Worm (Caenorhabditis elegans) whole organism, young adult: Measurements from ENCODE around the gene F12A10.1.

Experiments used
- B0261.1 ChIP-seq: sonication (generic microtip); optimal IDR thresholded peaks from 2 replicates; lab custom pipeline; 2016; ENCODE audit warnings: mild to moderate bottlenecking, missing genetic modification characterization, moderate library complexity, missing compliant biosample characterization
- B0336.3 ChIP-seq: fragments of 200-800 bp; sonication (Bioruptor generic); IDR thresholded peaks from 2 replicates; pipeline ENCODE4 v1.3.6; 2022; ENCODE audit warnings: missing genetic modification characterization, missing compliant biosample characterization
- C17E4.6 ChIP-seq: fragments of 200-800 bp; sonication (Bioruptor generic); IDR thresholded peaks from 2 replicates; pipeline ENCODE4 v1.3.6; 2022; ENCODE audit warnings: missing genetic modification reagents, missing genetic modification characterization, missing compliant biosample characterization
- D2030.7 ChIP-seq: fragments of 200-800 bp; sonication (Bioruptor generic); IDR thresholded peaks from 2 replicates; pipeline ENCODE4 v1.3.6; 2022; ENCODE audit warnings: missing genetic modification reagents, missing genetic modification characterization, missing compliant biosample characterization
- F22D6.2 ChIP-seq: sonication (generic microtip); optimal IDR thresholded peaks from 2 replicates; lab custom pipeline; 2016; ENCODE audit warnings: mild to moderate bottlenecking, missing genetic modification characterization, missing compliant biosample characterization
- F33H1.4 ChIP-seq: fragments of 200-800 bp; sonication (Bioruptor generic); IDR thresholded peaks from 2 replicates; pipeline ENCODE4 v1.3.6; 2022; ENCODE audit warnings: missing genetic modification reagents, missing genetic modification characterization, missing compliant biosample characterization
- F49E8.2 ChIP-seq: sonication (generic microtip); optimal IDR thresholded peaks from 3 replicates; lab custom pipeline; 2017; ENCODE audit warnings: missing genetic modification characterization, mild to moderate bottlenecking, missing compliant biosample characterization, antibody characterized with exemption, moderate library complexity; ENCODE audit not compliant: insufficient read depth
- F52B5.7 ChIP-seq: sonication (generic microtip); optimal IDR thresholded peaks from 2 replicates; lab custom pipeline; 2016; ENCODE audit warnings: mild to moderate bottlenecking, missing genetic modification characterization, missing compliant biosample characterization
- F55B11.4 ChIP-seq: sonication (generic microtip); optimal IDR thresholded peaks from 2 replicates; lab custom pipeline; 2016; ENCODE audit warnings: missing compliant biosample characterization, missing genetic modification characterization, borderline replicate concordance; ENCODE audit not compliant: insufficient read depth
- T07F8.4 ChIP-seq: sonication (generic microtip); optimal IDR thresholded peaks from 2 replicates; lab custom pipeline; 2016; ENCODE audit warnings: mild to moderate bottlenecking, missing genetic modification characterization, moderate library complexity, missing compliant biosample characterization
- T26A5.8 ChIP-seq: sonication (generic microtip); optimal IDR thresholded peaks from 2 replicates; lab custom pipeline; 2016; ENCODE audit warnings: missing genetic modification characterization, missing compliant biosample characterization
- Y53F4B.3 ChIP-seq: fragments of 200-800 bp; sonication (Bioruptor generic); IDR thresholded peaks from 2 replicates; pipeline ENCODE4 v1.3.6; 2022; ENCODE audit warnings: missing genetic modification reagents, missing genetic modification characterization, missing compliant biosample characterization
- Y56A3A.18 ChIP-seq: fragments of 200-800 bp; sonication (Bioruptor generic); IDR thresholded peaks from 2 replicates; pipeline ENCODE4 v1.3.6; 2022; ENCODE audit warnings: missing genetic modification reagents, missing genetic modification characterization, missing compliant biosample characterization
- akir-1 ChIP-seq: fragments of 200-800 bp; sonication (Bioruptor generic); optimal IDR thresholded peaks from 2 replicates; lab custom pipeline; 2018; ENCODE audit warnings: mild to moderate bottlenecking, missing genetic modification characterization, moderate library complexity, missing compliant biosample characterization
- atf-7 ChIP-seq: sonication (generic microtip); optimal IDR thresholded peaks from 2 replicates; lab custom pipeline; 2017; ENCODE audit warnings: mild to moderate bottlenecking, missing genetic modification characterization, missing compliant biosample characterization
- attf-3 ChIP-seq: fragments of 200-800 bp; sonication (Bioruptor generic); conservative IDR thresholded peaks from 2 replicates; pipeline ENCODE4 v1.3.6; 2022; ENCODE audit warnings: missing genetic modification reagents, missing genetic modification characterization, missing compliant biosample characterization
- attf-5 ChIP-seq: fragments of 200-800 bp; sonication (Bioruptor generic); optimal IDR thresholded peaks from 2 replicates; lab custom pipeline; 2018; ENCODE audit warnings: mild to moderate bottlenecking, missing genetic modification characterization, missing compliant biosample characterization
- ceh-91 ChIP-seq: fragments of 200-800 bp; sonication (Bioruptor generic); IDR thresholded peaks from 2 replicates; pipeline ENCODE4 v1.3.6; 2022; ENCODE audit warnings: missing genetic modification reagents, missing genetic modification characterization, missing compliant biosample characterization
- chd-7 ChIP-seq: sonication (generic microtip); optimal IDR thresholded peaks from 2 replicates; lab custom pipeline; 2016; ENCODE audit warnings: mild to moderate bottlenecking, missing genetic modification characterization, moderate library complexity, missing compliant biosample characterization
- die-1 ChIP-seq: sonication (generic microtip); optimal IDR thresholded peaks from 2 replicates; lab custom pipeline; 2016; ENCODE audit warnings: missing genotype, mild to moderate bottlenecking, missing genetic modification characterization, missing compliant biosample characterization
- efl-1 ChIP-seq: fragments of 150-350 bp; optimal IDR thresholded peaks from 2 replicates; lab custom pipeline; 2014; ENCODE audit warnings: missing biosample characterization, missing genetic modification reagents, missing genetic modification characterization
- egl-44 ChIP-seq: fragments of 200-800 bp; sonication (Bioruptor generic); IDR thresholded peaks from 2 replicates; pipeline ENCODE4 v1.3.6; 2022; ENCODE audit warnings: missing genetic modification reagents, missing genetic modification characterization, missing compliant biosample characterization
- fkh-3 ChIP-seq: sonication (generic microtip); optimal IDR thresholded peaks from 2 replicates; lab custom pipeline; 2016; ENCODE audit warnings: mild to moderate bottlenecking, missing genetic modification characterization, missing compliant biosample characterization
- gei-17 ChIP-seq: fragments of 200-800 bp; sonication (Bioruptor generic); optimal IDR thresholded peaks from 2 replicates; lab custom pipeline; 2018; ENCODE audit warnings: mild to moderate bottlenecking, missing genetic modification characterization, missing compliant biosample characterization
- him-1 ChIP-seq: sonication (generic microtip); optimal IDR thresholded peaks from 2 replicates; lab custom pipeline; 2016; ENCODE audit warnings: missing genotype, missing genetic modification reagents, missing genetic modification characterization, missing compliant biosample characterization
- hlh-12 ChIP-seq: sonication (generic microtip); optimal IDR thresholded peaks from 2 replicates; lab custom pipeline; 2016; ENCODE audit warnings: missing genetic modification characterization, missing compliant biosample characterization
- hmg-1.2 ChIP-seq: fragments of 200-800 bp; sonication (Bioruptor generic); IDR thresholded peaks from 2 replicates; pipeline ENCODE4 v1.3.6; 2022; ENCODE audit warnings: missing genetic modification reagents, missing genetic modification characterization, missing compliant biosample characterization
- let-526 ChIP-seq: fragments of 200-800 bp; sonication (Bioruptor generic); IDR thresholded peaks from 2 replicates; pipeline ENCODE4 v1.3.6; 2022; ENCODE audit warnings: missing genetic modification reagents, missing genetic modification characterization, missing compliant biosample characterization
- let-607 ChIP-seq, 2 experiments: fragments of 200-800 bp in 1 of 2; sonication (Bioruptor generic) in 1 of 2; sonication (generic microtip) in 1 of 2; optimal IDR thresholded peaks; 2 replicates each; lab custom pipeline; 2016 to 2018; ENCODE audit warnings: mild to moderate bottlenecking in 2 of 2, missing compliant biosample characterization in 2 of 2, missing genetic modification characterization in 2 of 2, moderate library complexity in 2 of 2, missing genotype in 1 of 2
- lin-26 ChIP-seq: fragments of 200-800 bp; sonication (Bioruptor generic); IDR thresholded peaks from 2 replicates; pipeline ENCODE4 v1.3.6; 2022; ENCODE audit warnings: missing genetic modification reagents, missing genetic modification characterization, missing compliant biosample characterization
- lin-35 ChIP-seq, 3 experiments: fragments of 150-350 bp in 2 of 3; sonication (generic microtip) in 1 of 3; optimal IDR thresholded peaks; 2 replicates each; lab custom pipeline; 2014 to 2018; ENCODE audit warnings: missing biosample characterization in 3 of 3, missing genetic modification characterization in 3 of 3, missing genetic modification reagents in 3 of 3
- lin-40 ChIP-seq: sonication (generic microtip); optimal IDR thresholded peaks from 2 replicates; lab custom pipeline; 2016; ENCODE audit warnings: missing genetic modification characterization, mild to moderate bottlenecking, missing compliant biosample characterization, missing genotype, missing genetic modification reagents
- lin-54 ChIP-seq: fragments of 200-800 bp; sonication (Bioruptor generic); optimal IDR thresholded peaks from 2 replicates; lab custom pipeline; 2018; ENCODE audit warnings: mild to moderate bottlenecking, missing genetic modification characterization, missing compliant biosample characterization
- lsl-1 ChIP-seq: fragments of 200-800 bp; sonication (Bioruptor generic); optimal IDR thresholded peaks from 2 replicates; lab custom pipeline; 2018; ENCODE audit warnings: mild to moderate bottlenecking, missing genetic modification characterization, moderate library complexity, missing compliant biosample characterization
- madf-3 ChIP-seq: fragments of 200-800 bp; sonication (Bioruptor generic); IDR thresholded peaks from 2 replicates; pipeline ENCODE4 v1.3.6; 2022; ENCODE audit warnings: missing genetic modification reagents, missing genetic modification characterization, missing compliant biosample characterization
- madf-6 ChIP-seq: fragments of 200-800 bp; sonication (Bioruptor generic); IDR thresholded peaks from 2 replicates; pipeline ENCODE4 v1.3.6; 2022; ENCODE audit warnings: missing genetic modification reagents, missing genetic modification characterization, missing compliant biosample characterization
- madf-8 ChIP-seq: fragments of 200-800 bp; sonication (Bioruptor generic); conservative IDR thresholded peaks from 2 replicates; pipeline ENCODE4 v1.3.6; 2022; ENCODE audit warnings: missing genetic modification reagents, missing genetic modification characterization, missing compliant biosample characterization
- nhr-120 ChIP-seq: fragments of 200-800 bp; sonication (Bioruptor generic); IDR thresholded peaks from 2 replicates; pipeline ENCODE4 v1.3.6; 2022; ENCODE audit warnings: missing genetic modification characterization, missing compliant biosample characterization
- nhr-80 ChIP-seq: sonication (generic microtip); optimal IDR thresholded peaks from 2 replicates; lab custom pipeline; 2016; ENCODE audit warnings: missing genetic modification characterization, missing compliant biosample characterization
- rpc-1 ChIP-seq, 2 experiments: fragments of 150-350 bp in 1 of 2; sonication (generic microtip) in 1 of 2; optimal IDR thresholded peaks; 2 replicates each; lab custom pipeline; 2014 to 2018; ENCODE audit warnings: missing biosample characterization in 1 of 2, missing genetic modification characterization in 1 of 2, missing genetic modification reagents in 1 of 2, missing genotype in 1 of 2
- snpc-1.3 ChIP-seq: sonication (generic microtip); optimal IDR thresholded peaks from 2 replicates; lab custom pipeline; 2017; ENCODE audit warnings: missing genetic modification characterization, mild to moderate bottlenecking, missing compliant biosample characterization, antibody characterized with exemption, moderate library complexity, missing genotype, missing genetic modification reagents; ENCODE audit not compliant: insufficient read depth
- somi-1 ChIP-seq: fragments of 200-800 bp; sonication (Bioruptor generic); optimal IDR thresholded peaks from 2 replicates; lab custom pipeline; 2018; ENCODE audit warnings: mild to moderate bottlenecking, missing genetic modification characterization, missing compliant biosample characterization
- tbp1 ChIP-seq: fragments of 200-800 bp; sonication (Bioruptor generic); optimal IDR thresholded peaks from 2 replicates; lab custom pipeline; 2018; ENCODE audit warnings: mild to moderate bottlenecking, missing genetic modification characterization, missing compliant biosample characterization
- unc-62 ChIP-seq: fragments of 150-350 bp; optimal IDR thresholded peaks from 2 replicates; lab custom pipeline; 2014; ENCODE audit warnings: missing biosample characterization, missing genetic modification reagents, missing genetic modification characterization
- xnd-1 ChIP-seq: sonication (generic microtip); optimal IDR thresholded peaks from 2 replicates; lab custom pipeline; 2016; ENCODE audit warnings: missing genotype, missing genetic modification reagents, missing genetic modification characterization, missing compliant biosample characterization
- ztf-26 ChIP-seq: sonication (generic microtip); optimal IDR thresholded peaks from 2 replicates; lab custom pipeline; 2017; ENCODE audit warnings: missing genetic modification characterization, missing compliant biosample characterization
- ztf-6 ChIP-seq: fragments of 200-800 bp; sonication (Bioruptor generic); IDR thresholded peaks from 2 replicates; pipeline ENCODE4 v1.3.6; 2022; ENCODE audit warnings: missing genetic modification reagents, missing genetic modification characterization, missing compliant biosample characterization

Gene F12A10.1

DNA sequence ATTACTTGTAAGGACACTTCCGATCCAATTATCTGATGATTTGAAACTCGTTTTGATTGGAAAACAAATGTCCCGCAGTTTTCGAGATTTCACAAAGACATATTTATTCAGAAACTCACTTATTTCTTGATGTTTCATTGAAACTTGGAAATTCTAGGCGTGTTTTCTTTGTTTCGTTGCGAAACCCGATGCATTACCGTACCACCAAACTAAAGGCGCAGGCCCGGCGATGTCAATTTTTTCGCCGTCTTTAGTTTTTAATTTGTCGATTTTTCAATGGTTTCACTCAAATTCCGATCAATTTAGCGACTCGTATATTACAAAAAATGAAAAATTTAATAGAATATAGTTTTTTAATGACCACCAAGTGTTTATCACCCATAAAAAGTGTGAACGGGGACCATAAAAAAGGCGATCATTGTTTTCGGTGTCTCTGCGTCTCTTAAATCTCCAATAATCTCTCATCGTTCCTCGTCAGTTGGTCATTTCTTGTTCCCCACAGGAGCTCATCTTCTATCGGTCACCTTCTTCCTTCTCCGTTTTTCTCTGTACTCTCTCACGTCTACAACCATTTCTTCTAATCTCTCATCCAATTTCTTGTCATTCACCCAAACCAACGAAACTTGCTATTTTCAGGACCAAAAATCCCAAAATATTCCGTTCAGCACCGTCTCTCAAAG, 30.5 kb upstream of the F12A10.1 start, which contains the start of gene clr-1:
Gene clr-1, plus strand, starts transcription at position 630 of the 680 bp plus-strand sequence.
- no peak for TF ChIP-seq B0336.3 (GFP tag; lab: Robert Waterston, UW)
- peak; percentile 94 for TF ChIP-seq lsl-1 (GFP tag; lab: Kevin White, UChicago)
- no peak for TF ChIP-seq F52B5.7 (tag; lab: Kevin White, UChicago)
- no peak for TF ChIP-seq nhr-120
- no peak for TF ChIP-seq atf-7 (tag; lab: Kevin White, UChicago)
- TF ChIP-seq attf-3 (GFP tag; lab: Robert Waterston, UW): no peak
- TF ChIP-seq Y56A3A.18: no peak
- TF ChIP-seq efl-1 (GFP tag; lab: Kevin White, UChicago): peak; percentile 6
- TF ChIP-seq let-607 (tag; optimal IDR thresholded peaks at IDR 0.05; lab: Kevin White, UChicago): no peak
- TF ChIP-seq C17E4.6 (GFP tag; lab: Robert Waterston, UW): no peak
- no peak for TF ChIP-seq tbp1
- no peak for TF ChIP-seq him-1
- TF ChIP-seq lin-35 (GFP tag; optimal IDR thresholded peaks at IDR 0.05; lab: Kevin White, UChicago): no peak
- TF ChIP-seq unc-62 (GFP tag; lab: Kevin White, UChicago): no peak
- TF ChIP-seq ztf-6 (GFP tag; lab: Robert Waterston, UW): no peak
- no peak for TF ChIP-seq lin-40 (tag; lab: Kevin White, UChicago)
- peak; percentile 92 for TF ChIP-seq madf-8 (GFP tag; lab: Robert Waterston, UW)
- TF ChIP-seq attf-5 (GFP tag; lab: Kevin White, UChicago): no peak
- no peak for TF ChIP-seq F22D6.2
- peak; percentile 89 for TF ChIP-seq xnd-1
- no peak for TF ChIP-seq ztf-26 (tag; lab: Kevin White, UChicago)
- TF ChIP-seq lin-54 (GFP tag; lab: Kevin White, UChicago): peak; percentile 9
- TF ChIP-seq fkh-3 (tag; lab: Kevin White, UChicago): no peak
- peak; percentile 79 for TF ChIP-seq ceh-91 (GFP tag; lab: Robert Waterston, UW)
- peak; percentile 94 for TF ChIP-seq madf-6 (GFP tag; lab: Robert Waterston, UW)
- no peak for TF ChIP-seq F55B11.4 (tag; lab: Kevin White, UChicago)
- TF ChIP-seq F33H1.4: peak; percentile 89
- no peak for TF ChIP-seq somi-1 (GFP tag; lab: Kevin White, UChicago)
- TF ChIP-seq hmg-1.2: peak; percentile 49; the same call in 1 of the 2 replicates
- TF ChIP-seq F49E8.2: no peak
- TF ChIP-seq egl-44 (GFP tag; lab: Robert Waterston, UW): no peak
- no peak for TF ChIP-seq hlh-12 (tag; lab: Kevin White, UChicago)
- TF ChIP-seq B0261.1 (tag; lab: Kevin White, UChicago): no peak
- TF ChIP-seq snpc-1.3 (tag; lab: Kevin White, UChicago): peak; percentile 24
- TF ChIP-seq Y53F4B.3 (GFP tag; lab: Robert Waterston, UW): no peak
- TF ChIP-seq let-526 (GFP tag; lab: Robert Waterston, UW): no peak
- peak; percentile 28; the same call in 1 of the 2 replicates for TF ChIP-seq D2030.7 (GFP tag; lab: Robert Waterston, UW)
- no peak for TF ChIP-seq lin-26 (GFP tag; lab: Robert Waterston, UW)
- no peak for TF ChIP-seq madf-3 (GFP tag; lab: Robert Waterston, UW)
- TF ChIP-seq gei-17: no peak
- no peak for TF ChIP-seq T07F8.4 (tag; lab: Kevin White, UChicago)
- TF ChIP-seq rpc-1 (optimal IDR thresholded peaks at IDR 0.05; lab: Kevin White, UChicago): no peak
- TF ChIP-seq rpc-1 (tag; optimal IDR thresholded peaks at IDR 0.05; lab: Kevin White, UChicago): no peak
- no peak for TF ChIP-seq T26A5.8 (tag; lab: Kevin White, UChicago)
- no peak for TF ChIP-seq chd-7 (tag; lab: Kevin White, UChicago)
- TF ChIP-seq akir-1 (GFP tag; lab: Kevin White, UChicago): no peak
- TF ChIP-seq nhr-80 (tag; lab: Kevin White, UChicago): no peak
- no peak for TF ChIP-seq die-1
